Worm (Caenorhabditis elegans) whole organism, young adult: ENCODE data around the gene gsp-1.

Source experiments
- B0035.1 ChIP-seq: sonication (generic microtip); optimal IDR thresholded peaks from 2 replicates; lab custom pipeline; 2016; ENCODE audit warnings: missing genetic modification characterization, mild to moderate bottlenecking, missing compliant biosample characterization, missing genotype, missing genetic modification reagents
- B0336.3 ChIP-seq: fragments of 200-800 bp; sonication (Bioruptor generic); IDR thresholded peaks from 2 replicates; pipeline ENCODE4 v1.3.6; 2022; ENCODE audit warnings: missing genetic modification characterization, missing compliant biosample characterization
- F10E7.11 ChIP-seq: sonication (generic microtip); optimal IDR thresholded peaks from 2 replicates; lab custom pipeline; 2017; ENCODE audit warnings: mild to moderate bottlenecking, missing genetic modification characterization, moderate library complexity, missing compliant biosample characterization
- F22D6.2 ChIP-seq: sonication (generic microtip); optimal IDR thresholded peaks from 2 replicates; lab custom pipeline; 2016; ENCODE audit warnings: mild to moderate bottlenecking, missing genetic modification characterization, missing compliant biosample characterization
- F33H1.4 ChIP-seq: fragments of 200-800 bp; sonication (Bioruptor generic); IDR thresholded peaks from 2 replicates; pipeline ENCODE4 v1.3.6; 2022; ENCODE audit warnings: missing genetic modification reagents, missing genetic modification characterization, missing compliant biosample characterization
- F37B4.10 ChIP-seq: fragments of 200-800 bp; sonication (Bioruptor generic); IDR thresholded peaks from 2 replicates; pipeline ENCODE4 v1.3.6; 2022; ENCODE audit warnings: missing genetic modification characterization, missing compliant biosample characterization
- F57C9.4 ChIP-seq: sonication (generic microtip); optimal IDR thresholded peaks from 2 replicates; lab custom pipeline; 2017; ENCODE audit warnings: mild to moderate bottlenecking, missing genetic modification characterization, missing compliant biosample characterization
- T07F8.4 ChIP-seq: sonication (generic microtip); optimal IDR thresholded peaks from 2 replicates; lab custom pipeline; 2016; ENCODE audit warnings: mild to moderate bottlenecking, missing genetic modification characterization, moderate library complexity, missing compliant biosample characterization
- T26A5.8 ChIP-seq: sonication (generic microtip); optimal IDR thresholded peaks from 2 replicates; lab custom pipeline; 2016; ENCODE audit warnings: missing genetic modification characterization, missing compliant biosample characterization
- Y53F4B.3 ChIP-seq: fragments of 200-800 bp; sonication (Bioruptor generic); IDR thresholded peaks from 2 replicates; pipeline ENCODE4 v1.3.6; 2022; ENCODE audit warnings: missing genetic modification reagents, missing genetic modification characterization, missing compliant biosample characterization
- Y53G8AR.9 ChIP-seq: fragments of 200-800 bp; sonication (Bioruptor generic); conservative IDR thresholded peaks from 2 replicates; pipeline ENCODE4 v1.3.6; 2022; ENCODE audit warnings: missing genetic modification reagents, missing genetic modification characterization, missing compliant biosample characterization
- bed-1 ChIP-seq: fragments of 200-800 bp; sonication (Bioruptor generic); IDR thresholded peaks from 2 replicates; pipeline ENCODE4 v1.3.6; 2022; ENCODE audit warnings: missing genetic modification reagents, missing genetic modification characterization, missing compliant biosample characterization
- cebp-1 ChIP-seq, 2 experiments: fragments of 200-800 bp in 1 of 2; sonication (Bioruptor generic) in 1 of 2; sonication (generic microtip) in 1 of 2; IDR thresholded peaks in 1 of 2; optimal IDR thresholded peaks in 1 of 2; 2 replicates each; pipeline versions ENCODE4 v1.3.6 to Lab custom; 2017 to 2022; ENCODE audit warnings: missing compliant biosample characterization in 2 of 2, missing genetic modification characterization in 2 of 2, mild to moderate bottlenecking in 1 of 2, missing genetic modification reagents in 1 of 2, moderate library complexity in 1 of 2
- ceh-58 ChIP-seq: fragments of 200-800 bp; sonication (Bioruptor generic); IDR thresholded peaks from 2 replicates; pipeline ENCODE4 v1.3.6; 2022; ENCODE audit warnings: missing genetic modification characterization, missing compliant biosample characterization
- ceh-91 ChIP-seq: fragments of 200-800 bp; sonication (Bioruptor generic); IDR thresholded peaks from 2 replicates; pipeline ENCODE4 v1.3.6; 2022; ENCODE audit warnings: missing genetic modification reagents, missing genetic modification characterization, missing compliant biosample characterization
- ekl-4 ChIP-seq: fragments of 200-800 bp; sonication (Bioruptor generic); IDR thresholded peaks from 2 replicates; pipeline ENCODE4 v1.3.6; 2022; ENCODE audit warnings: missing genetic modification reagents, missing genetic modification characterization, missing compliant biosample characterization
- him-1 ChIP-seq: sonication (generic microtip); optimal IDR thresholded peaks from 2 replicates; lab custom pipeline; 2016; ENCODE audit warnings: missing genotype, missing genetic modification reagents, missing genetic modification characterization, missing compliant biosample characterization
- hlh-12 ChIP-seq: sonication (generic microtip); optimal IDR thresholded peaks from 2 replicates; lab custom pipeline; 2016; ENCODE audit warnings: missing genetic modification characterization, missing compliant biosample characterization
- hlh-26 ChIP-seq: fragments of 200-800 bp; sonication (Bioruptor generic); conservative IDR thresholded peaks from 2 replicates; pipeline ENCODE4 v1.3.6; 2022; ENCODE audit warnings: missing genetic modification reagents, missing genetic modification characterization, missing compliant biosample characterization
- lag-1 ChIP-seq: fragments of 200-800 bp; sonication (Bioruptor generic); IDR thresholded peaks from 2 replicates; pipeline ENCODE4 v1.3.6; 2022; ENCODE audit warnings: missing genetic modification reagents, missing genetic modification characterization, missing compliant biosample characterization
- let-607 ChIP-seq, 2 experiments: fragments of 200-800 bp in 1 of 2; sonication (Bioruptor generic) in 1 of 2; sonication (generic microtip) in 1 of 2; optimal IDR thresholded peaks; 2 replicates each; lab custom pipeline; 2016 to 2018; ENCODE audit warnings: mild to moderate bottlenecking in 2 of 2, missing compliant biosample characterization in 2 of 2, missing genetic modification characterization in 2 of 2, moderate library complexity in 2 of 2, missing genotype in 1 of 2
- lin-40 ChIP-seq: sonication (generic microtip); optimal IDR thresholded peaks from 2 replicates; lab custom pipeline; 2016; ENCODE audit warnings: missing genetic modification characterization, mild to moderate bottlenecking, missing compliant biosample characterization, missing genotype, missing genetic modification reagents
- lir-1 ChIP-seq: fragments of 200-800 bp; sonication (Bioruptor generic); conservative IDR thresholded peaks from 2 replicates; pipeline ENCODE4 v1.3.6; 2022; ENCODE audit warnings: missing genetic modification reagents, missing genetic modification characterization, missing compliant biosample characterization
- mel-28 ChIP-seq: sonication (generic microtip); optimal IDR thresholded peaks from 2 replicates; lab custom pipeline; 2016; ENCODE audit warnings: borderline replicate concordance, mild to moderate bottlenecking, missing genetic modification characterization, missing compliant biosample characterization
- nfya-2 ChIP-seq: fragments of 200-800 bp; sonication (Bioruptor generic); IDR thresholded peaks from 2 replicates; pipeline ENCODE4 v1.3.6; 2022; ENCODE audit warnings: missing genetic modification reagents, missing genetic modification characterization, missing compliant biosample characterization
- nhr-80 ChIP-seq: sonication (generic microtip); optimal IDR thresholded peaks from 2 replicates; lab custom pipeline; 2016; ENCODE audit warnings: missing genetic modification characterization, missing compliant biosample characterization
- pha-4 ChIP-seq: fragments of 150-350 bp; sonication (generic microtip); optimal IDR thresholded peaks from 2 replicates; lab custom pipeline; 2014; ENCODE audit warnings: missing biosample characterization, missing genetic modification reagents, missing genetic modification characterization
- rcor-1 ChIP-seq: fragments of 200-800 bp; sonication (Bioruptor generic); IDR thresholded peaks from 2 replicates; pipeline ENCODE4 v1.3.6; 2022; ENCODE audit warnings: missing genetic modification reagents, missing genetic modification characterization, missing compliant biosample characterization
- rec-8 ChIP-seq, 2 experiments: sonication (generic microtip); optimal IDR thresholded peaks; 2 replicates each; lab custom pipeline; 2016; ENCODE audit warnings: mild to moderate bottlenecking in 2 of 2, missing genetic modification characterization in 2 of 2, missing genetic modification reagents in 2 of 2, missing genotype in 2 of 2, missing biosample characterization in 1 of 2, missing compliant biosample characterization in 1 of 2, moderate library complexity in 1 of 2
- rpc-1 ChIP-seq, 2 experiments: fragments of 150-350 bp in 1 of 2; sonication (generic microtip) in 1 of 2; optimal IDR thresholded peaks; 2 replicates each; lab custom pipeline; 2014 to 2018; ENCODE audit warnings: missing biosample characterization in 1 of 2, missing genetic modification characterization in 1 of 2, missing genetic modification reagents in 1 of 2, missing genotype in 1 of 2
- somi-1 ChIP-seq: fragments of 200-800 bp; sonication (Bioruptor generic); optimal IDR thresholded peaks from 2 replicates; lab custom pipeline; 2018; ENCODE audit warnings: mild to moderate bottlenecking, missing genetic modification characterization, missing compliant biosample characterization
- unc-130 ChIP-seq: sonication (generic microtip); optimal IDR thresholded peaks from 2 replicates; lab custom pipeline; 2016; ENCODE audit warnings: missing genetic modification reagents, missing genetic modification characterization, missing compliant biosample characterization
- xnd-1 ChIP-seq: sonication (generic microtip); optimal IDR thresholded peaks from 2 replicates; lab custom pipeline; 2016; ENCODE audit warnings: missing genotype, missing genetic modification reagents, missing genetic modification characterization, missing compliant biosample characterization
- zim-3 ChIP-seq: sonication (generic microtip); optimal IDR thresholded peaks from 2 replicates; lab custom pipeline; 2017; ENCODE audit warnings: mild to moderate bottlenecking, missing genetic modification characterization, moderate library complexity, missing compliant biosample characterization
- ztf-18 ChIP-seq: sonication (generic microtip); optimal IDR thresholded peaks from 2 replicates; lab custom pipeline; 2016; ENCODE audit warnings: missing genotype, mild to moderate bottlenecking, missing genetic modification characterization, missing compliant biosample characterization
- ztf-22 ChIP-seq: fragments of 200-800 bp; sonication (Bioruptor generic); optimal IDR thresholded peaks from 2 replicates; lab custom pipeline; 2018; ENCODE audit warnings: mild to moderate bottlenecking, missing genetic modification characterization, moderate library complexity, missing compliant biosample characterization
- ztf-6 ChIP-seq: fragments of 200-800 bp; sonication (Bioruptor generic); IDR thresholded peaks from 2 replicates; pipeline ENCODE4 v1.3.6; 2022; ENCODE audit warnings: missing genetic modification reagents, missing genetic modification characterization, missing compliant biosample characterization

Gene gsp-1

DNA sequence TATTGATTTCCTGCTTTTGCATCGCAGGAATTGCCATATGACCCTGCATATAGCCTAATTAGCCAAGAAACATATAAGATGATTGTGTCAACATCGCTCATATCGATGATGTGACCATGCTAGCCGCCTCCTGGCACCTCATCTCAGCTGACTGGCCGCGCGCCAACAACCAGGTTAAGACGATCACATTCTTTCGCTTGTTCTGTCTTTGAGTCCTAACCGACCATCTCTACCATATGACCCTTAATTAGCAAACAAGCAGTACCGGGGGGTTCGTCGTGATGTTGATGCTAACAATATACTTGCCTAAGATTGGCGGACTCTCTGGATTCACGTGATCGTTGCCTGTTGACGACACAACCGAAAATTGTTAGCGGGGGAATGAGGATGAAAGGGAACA is 40.4 kb downstream of the gsp-1 start (continued):
- TF ChIP-seq xnd-1 (tag; lab: Kevin White, UChicago) (no peak), F37B4.10 (GFP tag; lab: Robert Waterston, UW) (no peak), zim-3 (no peak), ztf-18 (tag; lab: Kevin White, UChicago) (no peak)

DNA sequence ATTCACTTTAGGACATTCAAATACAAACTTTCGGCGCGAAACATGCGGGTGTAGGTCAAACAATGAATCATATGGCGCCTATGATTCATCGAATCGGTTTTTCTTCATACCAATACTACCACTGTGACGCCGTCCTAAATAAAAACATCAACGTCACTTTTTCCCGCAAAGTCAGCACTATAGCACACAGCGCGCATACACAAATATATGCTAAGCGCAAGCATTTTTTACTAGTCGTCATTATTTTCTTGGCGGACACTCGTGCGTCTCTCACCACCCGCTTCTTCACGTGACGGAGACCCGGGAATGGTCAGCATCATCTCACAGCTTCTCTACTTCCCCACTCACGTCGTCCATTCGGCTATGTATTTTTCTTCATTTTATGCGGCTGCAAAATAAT is 41.0 kb downstream of the gsp-1 start:
- TF ChIP-seq ceh-58 (GFP tag; lab: Robert Waterston, UW) (no peak), nhr-80 (tag; lab: Kevin White, UChicago) (no peak), lin-40 (tag; lab: Kevin White, UChicago) (no peak), rec-8 (tag; optimal IDR thresholded peaks at IDR 0.05; lab: Kevin White, UChicago) (no peak), F10E7.11 (tag; lab: Kevin White, UChicago) (no peak)

DNA sequence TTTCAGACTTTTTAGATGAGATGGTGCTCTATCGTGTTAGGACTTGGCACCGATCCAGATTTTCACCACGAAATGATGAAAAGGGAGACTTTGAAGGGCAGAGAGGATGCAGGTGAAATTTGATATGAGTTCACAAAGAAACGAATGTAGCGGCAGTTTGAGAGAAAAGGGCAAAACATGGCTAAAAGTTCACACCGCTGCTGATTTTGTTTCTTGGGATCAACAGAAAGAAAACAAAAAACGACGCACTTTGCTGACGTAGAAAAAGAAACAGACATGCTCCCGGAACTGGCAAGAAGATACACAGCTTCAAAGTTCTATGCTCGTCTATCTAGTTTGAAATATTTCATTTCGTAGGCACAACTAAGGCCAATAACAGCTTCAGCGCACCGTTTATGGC is 41.4 kb downstream of the gsp-1 start:
- TF ChIP-seq Y53F4B.3 (GFP tag; lab: Robert Waterston, UW) (no peak), ceh-91 (no peak), rpc-1 (optimal IDR thresholded peaks at IDR 0.05; lab: Kevin White, UChicago) (no peak), rpc-1 (tag; optimal IDR thresholded peaks at IDR 0.05; lab: Kevin White, UChicago) (no peak), ceh-58 (GFP tag; lab: Robert Waterston, UW) (no peak), B0035.1 (tag; lab: Kevin White, UChicago) (no peak), ztf-6 (GFP tag; lab: Robert Waterston, UW) (no peak), F22D6.2 (tag; lab: Kevin White, UChicago) (no peak), pha-4 (no peak), lir-1 (GFP tag; lab: Robert Waterston, UW) (no peak), T26A5.8 (tag; lab: Kevin White, UChicago) (no peak), him-1 (tag; lab: Kevin White, UChicago) (no peak), hlh-12 (no peak), somi-1 (GFP tag; lab: Kevin White, UChicago) (no peak), B0336.3 (no peak), hlh-26 (GFP tag; lab: Robert Waterston, UW) (no peak), bed-1 (no peak), let-607 (tag; optimal IDR thresholded peaks at IDR 0.05; lab: Kevin White, UChicago) (no peak), F57C9.4 (no peak), Y53G8AR.9 (GFP tag; lab: Robert Waterston, UW) (no peak), nfya-2 (GFP tag; lab: Robert Waterston, UW) (no peak)

DNA sequence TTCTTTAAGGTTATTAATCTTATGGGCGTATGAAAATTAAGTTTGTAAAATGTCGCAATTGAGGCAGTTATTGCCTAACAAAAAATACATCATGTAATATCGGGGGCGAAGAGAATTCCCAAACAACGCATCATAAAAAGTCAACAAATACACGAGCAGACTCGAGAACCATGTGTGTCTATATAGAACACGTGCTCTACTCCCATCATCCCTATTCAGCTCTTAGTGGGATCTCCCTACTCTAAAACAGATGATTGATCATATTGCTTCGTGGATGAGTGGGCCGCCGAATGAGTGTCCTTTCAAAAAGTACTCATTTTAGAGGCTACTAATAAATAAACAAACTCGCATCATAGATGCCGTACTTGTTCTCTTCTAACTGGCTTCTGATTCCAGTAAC is 42.2 kb downstream of the gsp-1 start:
- TF ChIP-seq unc-130 (GFP tag; lab: Kevin White, UChicago) (no peak), F22D6.2 (tag; lab: Kevin White, UChicago) (no peak), rcor-1 (no peak)
- TF ChIP-seq, all 124 proteins: peak for 0

DNA sequence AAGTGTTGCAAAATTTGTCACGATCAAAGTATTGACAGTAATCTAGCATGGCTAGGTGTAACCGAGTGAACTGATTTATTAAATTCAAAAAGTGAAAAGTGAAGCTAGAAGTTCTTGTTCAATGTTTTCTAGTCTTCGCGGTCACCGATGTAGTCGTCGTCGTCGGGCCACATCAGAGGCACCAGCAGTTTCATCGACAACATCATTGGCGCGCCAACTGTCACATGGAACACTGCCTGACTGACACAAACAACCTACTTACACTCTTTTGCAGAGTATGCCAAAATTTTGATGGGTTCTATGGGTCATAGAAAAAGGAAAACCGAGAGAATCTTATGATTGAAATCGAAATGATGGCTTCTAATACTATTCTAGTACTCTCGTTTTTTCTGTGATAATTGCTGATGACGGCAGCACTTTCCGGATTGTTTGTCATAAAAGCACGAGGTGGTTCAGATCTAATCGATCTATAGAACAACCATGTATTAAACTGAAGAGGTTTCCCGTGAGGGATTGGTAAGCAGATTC is 43.3 kb downstream of the gsp-1 start:
- no peak for TF ChIP-seq nfya-2 (GFP tag; lab: Robert Waterston, UW)
- TF ChIP-seq T07F8.4: no peak
- no peak for TF ChIP-seq F33H1.4 (GFP tag; lab: Robert Waterston, UW)
- no peak for TF ChIP-seq lag-1 (GFP tag; lab: Robert Waterston, UW)
- TF ChIP-seq cebp-1 (GFP tag; IDR thresholded peaks at IDR 0.05; lab: Robert Waterston, UW): 0 out of 2 replicates have a peak, but pooled peaks have one; percentile 10
- TF ChIP-seq cebp-1 (tag; optimal IDR thresholded peaks at IDR 0.05; lab: Kevin White, UChicago): no peak
- TF ChIP-seq mel-28 (tag; lab: Kevin White, UChicago): no peak
- TF ChIP-seq ekl-4 (GFP tag; lab: Robert Waterston, UW): 0 out of 2 replicates have a peak, but pooled peaks have one; percentile 9
- TF ChIP-seq ztf-22 (GFP tag; lab: Kevin White, UChicago): no peak
